Worm (Caenorhabditis elegans) whole organism, L4/young adult: ENCODE data around the gene pak-2.

Experiments
- dao-5 ChIP-seq: sonication (generic microtip); optimal IDR thresholded peaks from 2 replicates; lab custom pipeline; 2016; ENCODE audit warnings: missing genotype, missing genetic modification characterization, moderate library complexity, missing compliant biosample characterization
- him-1 ChIP-seq: sonication (generic microtip); optimal IDR thresholded peaks from 2 replicates; lab custom pipeline; 2016; ENCODE audit warnings: missing genotype, missing genetic modification reagents, missing genetic modification characterization, missing compliant biosample characterization

DNA sequence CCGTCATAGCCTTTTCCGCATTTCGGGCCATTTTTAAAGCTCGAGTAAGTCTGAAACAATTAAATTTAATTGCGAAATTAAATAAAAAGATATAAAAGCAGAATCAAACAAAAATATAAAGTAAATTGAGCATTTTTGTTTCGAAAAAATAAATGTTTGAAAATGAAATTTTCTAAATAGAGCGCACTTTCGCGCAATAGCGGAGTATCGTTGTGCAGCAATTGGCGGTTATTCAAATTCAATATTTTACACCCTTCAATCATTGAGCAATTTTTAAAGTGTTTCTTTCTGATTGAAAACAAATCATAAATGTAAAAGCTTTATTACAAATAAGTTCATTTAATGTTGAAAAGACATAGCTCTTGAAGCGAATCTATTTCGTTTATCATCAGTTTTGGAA lies 38.6 kb downstream of the pak-2 start, which contains the start of gene isy-1:
- TF ChIP-seq him-1 (tag; lab: Kevin White, UChicago): no peak
- no peak for TF ChIP-seq dao-5
